Worm (Caenorhabditis elegans) whole organism, L4 larva: Measurements from ENCODE around the gene srz-20.
"Not testable (repeated sequence)": the region's sequence is repeated elsewhere in the genome, so short reads cannot be mapped to it uniquely, and the experiment has no call there.

Experiments used
- D1046.2 ChIP-seq: fragments of 200-800 bp; sonication (Bioruptor generic); IDR thresholded peaks from 2 replicates; pipeline ENCODE4 v1.3.6; 2022; ENCODE audit warnings: missing genetic modification characterization, missing compliant biosample characterization
- F10B5.3 ChIP-seq: sonication (generic microtip); optimal IDR thresholded peaks from 2 replicates; lab custom pipeline; 2016; ENCODE audit warnings: mild to moderate bottlenecking, missing genetic modification characterization, missing compliant biosample characterization
- T20F7.1 ChIP-seq: fragments of 200-800 bp; sonication (Bioruptor generic); optimal IDR thresholded peaks from 2 replicates; lab custom pipeline; 2018; ENCODE audit warnings: mild to moderate bottlenecking, missing genetic modification characterization, missing compliant biosample characterization
- Y48G9A.11 ChIP-seq: fragments of 200-800 bp; sonication (Bioruptor generic); IDR thresholded peaks from 2 replicates; pipeline ENCODE4 v1.3.6; 2022; ENCODE audit warnings: missing genetic modification reagents, missing genetic modification characterization, missing compliant biosample characterization
- Y5F2A.4 ChIP-seq: fragments of 200-800 bp; sonication (Bioruptor generic); optimal IDR thresholded peaks from 2 replicates; lab custom pipeline; 2018; ENCODE audit warnings: mild to moderate bottlenecking, missing genetic modification characterization, missing compliant biosample characterization
- Y75B8A.6 ChIP-seq: fragments of 200-800 bp; sonication (Bioruptor generic); IDR thresholded peaks from 2 replicates; pipeline ENCODE4 v1.3.6; 2022; ENCODE audit warnings: missing genetic modification reagents, missing genetic modification characterization, missing compliant biosample characterization
- ceh-32 ChIP-seq: sonication (generic microtip); optimal IDR thresholded peaks from 2 replicates; lab custom pipeline; 2016; ENCODE audit warnings: mild to moderate bottlenecking, missing genetic modification characterization, missing compliant biosample characterization; ENCODE audit not compliant: poor library complexity
- daf-12 ChIP-seq: fragments of 150-350 bp; optimal IDR thresholded peaks from 2 replicates; lab custom pipeline; 2014; ENCODE audit warnings: missing biosample characterization, missing genetic modification reagents, missing genetic modification characterization
- daf-16 ChIP-seq, 3 experiments: sonication (generic microtip); optimal IDR thresholded peaks; 2 replicates each; lab custom pipeline; 2016 to 2017; ENCODE audit warnings: missing genetic modification characterization in 3 of 3, missing genetic modification reagents in 3 of 3, mild to moderate bottlenecking in 2 of 3, missing compliant biosample characterization in 2 of 3, missing biosample characterization in 1 of 3, moderate library complexity in 1 of 3
- daf-19 ChIP-seq: fragments of 200-800 bp; sonication (Bioruptor generic); conservative IDR thresholded peaks from 2 replicates; pipeline ENCODE4 v1.3.6; 2022; ENCODE audit warnings: missing genetic modification characterization, missing compliant biosample characterization
- egl-43 ChIP-seq: fragments of 200-800 bp; sonication (Bioruptor generic); IDR thresholded peaks from 2 replicates; pipeline ENCODE4 v1.3.6; 2022; ENCODE audit warnings: missing genetic modification reagents, missing genetic modification characterization, missing compliant biosample characterization
- fkh-10 ChIP-seq: fragments of 150-350 bp; optimal IDR thresholded peaks from 2 replicates; lab custom pipeline; 2014; ENCODE audit warnings: missing biosample characterization, missing genetic modification reagents, missing genetic modification characterization
- hif-1 ChIP-seq, 2 experiments: sonication (generic microtip); optimal IDR thresholded peaks; 2 replicates each; lab custom pipeline; 2016 to 2017; ENCODE audit warnings: missing compliant biosample characterization in 2 of 2, missing genetic modification characterization in 2 of 2, missing genetic modification reagents in 2 of 2, missing genotype in 2 of 2, mild to moderate bottlenecking in 1 of 2
- hlh-30 ChIP-seq: sonication (generic microtip); optimal IDR thresholded peaks from 2 replicates; lab custom pipeline; 2017; ENCODE audit warnings: antibody characterized with exemption, mild to moderate bottlenecking, missing genetic modification characterization, missing compliant biosample characterization; ENCODE audit not compliant: insufficient read depth
- hmg-1.1 ChIP-seq: fragments of 200-800 bp; sonication (Bioruptor generic); IDR thresholded peaks from 2 replicates; pipeline ENCODE4 v1.3.6; 2022; ENCODE audit warnings: missing genetic modification reagents, missing genetic modification characterization, missing compliant biosample characterization
- lin-1 ChIP-seq: fragments of 200-800 bp; sonication (Bioruptor generic); IDR thresholded peaks from 2 replicates; pipeline ENCODE4 v1.3.6; 2022; ENCODE audit warnings: missing genetic modification reagents, missing genetic modification characterization, missing compliant biosample characterization
- lin-13 ChIP-seq: fragments of 150-350 bp; optimal IDR thresholded peaks from 2 replicates; lab custom pipeline; 2014; ENCODE audit warnings: missing biosample characterization, missing genetic modification reagents, missing genetic modification characterization
- lin-15B ChIP-seq: fragments of 150-350 bp; sonication (generic microtip); optimal IDR thresholded peaks from 3 replicates; lab custom pipeline; 2014; ENCODE audit warnings: missing biosample characterization, missing genetic modification characterization
- lin-38 ChIP-seq: fragments of 200-800 bp; sonication (Bioruptor generic); IDR thresholded peaks from 2 replicates; pipeline ENCODE4 v1.3.6; 2022; ENCODE audit warnings: missing genetic modification reagents, missing genetic modification characterization, missing compliant biosample characterization
- lin-39 ChIP-seq: fragments of 150-350 bp; optimal IDR thresholded peaks from 2 replicates; lab custom pipeline; 2014; ENCODE audit warnings: missing biosample characterization, missing genetic modification reagents, missing genetic modification characterization
- mxl-2 ChIP-seq: fragments of 200-800 bp; sonication (Bioruptor generic); conservative IDR thresholded peaks from 2 replicates; pipeline ENCODE4 v1.3.6; 2022; ENCODE audit warnings: missing genetic modification reagents, missing genetic modification characterization, missing compliant biosample characterization
- mxl-3 ChIP-seq: fragments of 200-800 bp; sonication (Bioruptor generic); optimal IDR thresholded peaks from 2 replicates; lab custom pipeline; 2018; ENCODE audit warnings: mild to moderate bottlenecking, missing genetic modification characterization, missing compliant biosample characterization
- nhr-48 ChIP-seq: sonication (generic microtip); optimal IDR thresholded peaks from 2 replicates; lab custom pipeline; 2016; ENCODE audit warnings: mild to moderate bottlenecking, missing genetic modification characterization, missing compliant biosample characterization
- nhr-77 ChIP-seq: fragments of 150-350 bp; optimal IDR thresholded peaks from 2 replicates; lab custom pipeline; 2014; ENCODE audit warnings: missing biosample characterization, missing genetic modification characterization
- pqm-1 ChIP-seq: sonication (generic microtip); optimal IDR thresholded peaks from 2 replicates; lab custom pipeline; 2017; ENCODE audit warnings: missing biosample characterization, missing genetic modification characterization
- saeg-2 ChIP-seq: fragments of 200-800 bp; sonication (Bioruptor generic); IDR thresholded peaks from 2 replicates; pipeline ENCODE4 v1.3.6; 2022; ENCODE audit warnings: missing genetic modification reagents, missing genetic modification characterization, missing compliant biosample characterization
- set-16 ChIP-seq: fragments of 200-800 bp; sonication (Bioruptor generic); IDR thresholded peaks from 2 replicates; pipeline ENCODE4 v1.3.6; 2022; ENCODE audit warnings: missing genetic modification reagents, missing genetic modification characterization, missing compliant biosample characterization
- snpc-1.2 ChIP-seq: fragments of 200-800 bp; sonication (Bioruptor generic); IDR thresholded peaks from 2 replicates; pipeline ENCODE4 v1.3.6; 2022; ENCODE audit warnings: missing genetic modification reagents, missing genetic modification characterization, missing compliant biosample characterization
- snpc-4 ChIP-seq: fragments of 150-350 bp; optimal IDR thresholded peaks from 2 replicates; lab custom pipeline; 2014; ENCODE audit warnings: missing biosample characterization, missing genetic modification characterization
- tra-1 ChIP-seq: fragments of 200-800 bp; sonication (Bioruptor generic); IDR thresholded peaks from 2 replicates; pipeline ENCODE4 v1.3.6; 2022; ENCODE audit warnings: missing genetic modification reagents, missing genetic modification characterization, missing compliant biosample characterization
- unc-39 ChIP-seq: sonication (generic microtip); optimal IDR thresholded peaks from 2 replicates; lab custom pipeline; 2017; ENCODE audit warnings: missing biosample characterization, missing genetic modification characterization
- unc-62 ChIP-seq, 3 experiments: fragments of 150-350 bp in 1 of 3; sonication (generic microtip); optimal IDR thresholded peaks in 2 of 3; peaks in 1 of 3; 1 replicate in 1 of 3; 2 replicates in 2 of 3; lab custom pipeline; 2014 to 2017; ENCODE audit warnings: missing biosample characterization in 3 of 3, missing genetic modification characterization in 3 of 3, missing genetic modification reagents in 3 of 3, missing genotype in 1 of 3
- zfp-3 ChIP-seq: fragments of 200-800 bp; sonication (Bioruptor generic); conservative IDR thresholded peaks from 2 replicates; pipeline ENCODE4 v1.3.6; 2022; ENCODE audit warnings: missing genetic modification reagents, missing genetic modification characterization, missing compliant biosample characterization

The srz-20 gene

ce11 chrIV:3944459-3944858 lies 29.1 kb downstream of the srz-20 start, which contains the start of gene clec-72 (continued):
- no peak for TF ChIP-seq hif-1 (tag; optimal IDR thresholded peaks at IDR 0.05; lab: Kevin White, UChicago)
- no peak for TF ChIP-seq daf-16 (GFP tag; optimal IDR thresholded peaks at IDR 0.05; lab: Kevin White, UChicago)
- TF ChIP-seq daf-16 (tag; optimal IDR thresholded peaks at IDR 0.05; lab: Kevin White, UChicago): peak; percentile 97
- no peak for TF ChIP-seq daf-19
- no peak for TF ChIP-seq hlh-30 (tag; lab: Kevin White, UChicago)
- TF ChIP-seq T20F7.1 (GFP tag; lab: Kevin White, UChicago): no peak
- TF ChIP-seq mxl-3 (GFP tag; lab: Kevin White, UChicago): peak; percentile 5
- TF ChIP-seq lin-1: peak; percentile 49; the same call in 1 of the 2 replicates
- no peak for TF ChIP-seq ceh-32 (tag; lab: Kevin White, UChicago)
- TF ChIP-seq tra-1 (GFP tag; lab: Robert Waterston, UW): 0 out of 2 replicates have a peak, but pooled peaks have one; percentile 31
- TF ChIP-seq saeg-2 (GFP tag; lab: Robert Waterston, UW): no peak
- no peak for TF ChIP-seq daf-12 (tag; lab: Kevin White, UChicago)
- TF ChIP-seq unc-62 (GFP tag; optimal IDR thresholded peaks at IDR 0.05 in 1 of 2; lab: Kevin White, UChicago): peak in 1 of 2 experiments; percentile 51
- TF ChIP-seq unc-62 (tag; optimal IDR thresholded peaks at IDR 0.05; lab: Kevin White, UChicago): no peak
- TF ChIP-seq snpc-4 (tag; lab: Kevin White, UChicago): no peak
- TF ChIP-seq mxl-2: no peak
- TF ChIP-seq D1046.2 (GFP tag; lab: Robert Waterston, UW): no peak
- TF ChIP-seq lin-39 (tag; lab: Kevin White, UChicago): no peak

ce11 chrIV:3947377-3947956 lies 32.1 kb downstream of the srz-20 start:
- TF ChIP-seq snpc-1.2 (GFP tag; lab: Robert Waterston, UW) (0 out of 2 replicates have a peak, but pooled peaks have one; percentile 40), egl-43 (GFP tag; lab: Robert Waterston, UW) (peak; percentile 48; the same call in 1 of the 2 replicates), Y48G9A.11 (GFP tag; lab: Robert Waterston, UW) (0 out of 2 replicates have a peak, but pooled peaks have one; percentile 6), unc-62 (GFP tag; optimal IDR thresholded peaks at IDR 0.05 in 1 of 2; lab: Kevin White, UChicago) (peak in 1 of 2 experiments; percentile 52), set-16 (peak; percentile 92)
- not testable (repeated sequence) for TF ChIP-seq unc-62 (tag; optimal IDR thresholded peaks at IDR 0.05; lab: Kevin White, UChicago)

ce11 chrIV:3956095-3956494 lies 40.7 kb downstream of the srz-20 start, which contains the start of gene clec-73:
Gene clec-73, minus strand, starts transcription at chrIV:3956195.
- TF ChIP-seq pqm-1 (tag; lab: Kevin White, UChicago) (no peak), nhr-77 (tag; lab: Kevin White, UChicago) (no peak), snpc-4 (tag; lab: Kevin White, UChicago) (no peak), Y75B8A.6 (GFP tag; lab: Robert Waterston, UW) (no peak), snpc-1.2 (GFP tag; lab: Robert Waterston, UW) (no peak), lin-38 (GFP tag; lab: Robert Waterston, UW) (no peak), lin-15B (tag; lab: Kevin White, UChicago) (no peak), F10B5.3 (tag; lab: Kevin White, UChicago) (no peak), nhr-48 (tag; lab: Kevin White, UChicago) (no peak), fkh-10 (GFP tag; lab: Kevin White, UChicago) (no peak), saeg-2 (GFP tag; lab: Robert Waterston, UW) (no peak), hmg-1.1 (GFP tag; lab: Robert Waterston, UW) (no peak), lin-13 (GFP tag; lab: Kevin White, UChicago) (no peak), unc-39 (tag; lab: Kevin White, UChicago) (no peak), Y5F2A.4 (GFP tag; lab: Kevin White, UChicago) (no peak), zfp-3 (no peak)
